Worm (Caenorhabditis elegans) whole organism, L4 larva: ENCODE data around the gene F23H11.4.

ENCODE experiments used
- D1046.2 ChIP-seq: fragments of 200-800 bp; sonication (Bioruptor generic); IDR thresholded peaks from 2 replicates; pipeline ENCODE4 v1.3.6; 2022; ENCODE audit warnings: missing genetic modification characterization, missing compliant biosample characterization
- T20F7.1 ChIP-seq: fragments of 200-800 bp; sonication (Bioruptor generic); optimal IDR thresholded peaks from 2 replicates; lab custom pipeline; 2018; ENCODE audit warnings: mild to moderate bottlenecking, missing genetic modification characterization, missing compliant biosample characterization
- Y48G9A.11 ChIP-seq: fragments of 200-800 bp; sonication (Bioruptor generic); IDR thresholded peaks from 2 replicates; pipeline ENCODE4 v1.3.6; 2022; ENCODE audit warnings: missing genetic modification reagents, missing genetic modification characterization, missing compliant biosample characterization
- Y5F2A.4 ChIP-seq: fragments of 200-800 bp; sonication (Bioruptor generic); optimal IDR thresholded peaks from 2 replicates; lab custom pipeline; 2018; ENCODE audit warnings: mild to moderate bottlenecking, missing genetic modification characterization, missing compliant biosample characterization
- Y75B8A.6 ChIP-seq: fragments of 200-800 bp; sonication (Bioruptor generic); IDR thresholded peaks from 2 replicates; pipeline ENCODE4 v1.3.6; 2022; ENCODE audit warnings: missing genetic modification reagents, missing genetic modification characterization, missing compliant biosample characterization
- aha-1 ChIP-seq: fragments of 150-350 bp; peaks from one replicate; lab custom pipeline; 2014; ENCODE audit warnings: missing biosample characterization, missing genetic modification characterization
- ceh-62 ChIP-seq: sonication (generic microtip); optimal IDR thresholded peaks from 2 replicates; lab custom pipeline; 2017; ENCODE audit warnings: missing biosample characterization, missing genetic modification characterization
- ces-1 ChIP-seq: fragments of 150-350 bp; sonication (generic microtip); optimal IDR thresholded peaks from 4 replicates; lab custom pipeline; 2014; ENCODE audit warnings: missing biosample characterization, missing genetic modification reagents, missing genetic modification characterization
- cey-2 ChIP-seq: sonication (generic microtip); optimal IDR thresholded peaks from 3 replicates; lab custom pipeline; 2017; ENCODE audit warnings: missing genetic modification characterization, mild to moderate bottlenecking, missing compliant biosample characterization, antibody characterized with exemption, borderline replicate concordance; ENCODE audit not compliant: insufficient read depth
- daf-16 ChIP-seq, 3 experiments: sonication (generic microtip); optimal IDR thresholded peaks; 2 replicates each; lab custom pipeline; 2016 to 2017; ENCODE audit warnings: missing genetic modification characterization in 3 of 3, missing genetic modification reagents in 3 of 3, mild to moderate bottlenecking in 2 of 3, missing compliant biosample characterization in 2 of 3, missing biosample characterization in 1 of 3, moderate library complexity in 1 of 3
- daf-19 ChIP-seq: fragments of 200-800 bp; sonication (Bioruptor generic); conservative IDR thresholded peaks from 2 replicates; pipeline ENCODE4 v1.3.6; 2022; ENCODE audit warnings: missing genetic modification characterization, missing compliant biosample characterization
- dmd-6 ChIP-seq: fragments of 200-800 bp; sonication (Bioruptor generic); IDR thresholded peaks from 2 replicates; pipeline ENCODE4 v1.3.6; 2022; ENCODE audit warnings: missing genetic modification reagents, missing genetic modification characterization, missing compliant biosample characterization
- dmd-8 ChIP-seq: fragments of 200-800 bp; sonication (Bioruptor generic); IDR thresholded peaks from 2 replicates; pipeline ENCODE4 v1.3.6; 2022; ENCODE audit warnings: missing genetic modification characterization, missing compliant biosample characterization
- dmd-9 ChIP-seq: fragments of 200-800 bp; sonication (Bioruptor generic); IDR thresholded peaks from 2 replicates; pipeline ENCODE4 v1.3.6; 2022; ENCODE audit warnings: missing genetic modification reagents, missing genetic modification characterization, missing compliant biosample characterization
- dpl-1 ChIP-seq: fragments of 150-350 bp; optimal IDR thresholded peaks from 2 replicates; lab custom pipeline; 2014; ENCODE audit warnings: missing biosample characterization, missing genetic modification reagents, missing genetic modification characterization
- dve-1 ChIP-seq: sonication (generic microtip); optimal IDR thresholded peaks from 2 replicates; lab custom pipeline; 2017; ENCODE audit warnings: antibody characterized with exemption, mild to moderate bottlenecking, missing genetic modification characterization, missing compliant biosample characterization; ENCODE audit not compliant: insufficient read depth
- gei-8 ChIP-seq: fragments of 200-800 bp; sonication (Bioruptor generic); optimal IDR thresholded peaks from 2 replicates; lab custom pipeline; 2018; ENCODE audit warnings: mild to moderate bottlenecking, missing genetic modification characterization, missing compliant biosample characterization
- hif-1 ChIP-seq, 2 experiments: sonication (generic microtip); optimal IDR thresholded peaks; 2 replicates each; lab custom pipeline; 2016 to 2017; ENCODE audit warnings: missing compliant biosample characterization in 2 of 2, missing genetic modification characterization in 2 of 2, missing genetic modification reagents in 2 of 2, missing genotype in 2 of 2, mild to moderate bottlenecking in 1 of 2
- hlh-11 ChIP-seq: fragments of 200-800 bp; sonication (Bioruptor generic); optimal IDR thresholded peaks from 2 replicates; lab custom pipeline; 2018; ENCODE audit warnings: mild to moderate bottlenecking, missing genetic modification characterization, missing compliant biosample characterization
- lin-29 ChIP-seq: fragments of 200-800 bp; sonication (Bioruptor generic); IDR thresholded peaks from 2 replicates; pipeline ENCODE4 v1.3.6; 2022; ENCODE audit warnings: missing genetic modification reagents, missing genetic modification characterization, missing compliant biosample characterization
- lin-38 ChIP-seq: fragments of 200-800 bp; sonication (Bioruptor generic); IDR thresholded peaks from 2 replicates; pipeline ENCODE4 v1.3.6; 2022; ENCODE audit warnings: missing genetic modification reagents, missing genetic modification characterization, missing compliant biosample characterization
- lsy-2 ChIP-seq, 2 experiments: fragments of 150-350 bp in 1 of 2; sonication (generic microtip) in 1 of 2; optimal IDR thresholded peaks; 2 replicates each; lab custom pipeline; 2014 to 2017; ENCODE audit warnings: missing biosample characterization in 2 of 2, missing genetic modification characterization in 2 of 2
- mep-1 ChIP-seq: fragments of 150-350 bp; sonication (generic microtip); optimal IDR thresholded peaks from 3 replicates; lab custom pipeline; 2014; ENCODE audit warnings: missing biosample characterization, missing genetic modification characterization
- mes-2 ChIP-seq: sonication (generic microtip); optimal IDR thresholded peaks from 2 replicates; lab custom pipeline; 2016; ENCODE audit warnings: missing genotype, mild to moderate bottlenecking, missing genetic modification characterization, missing compliant biosample characterization; ENCODE audit not compliant: poor library complexity, severe bottlenecking
- mxl-3 ChIP-seq: fragments of 200-800 bp; sonication (Bioruptor generic); optimal IDR thresholded peaks from 2 replicates; lab custom pipeline; 2018; ENCODE audit warnings: mild to moderate bottlenecking, missing genetic modification characterization, missing compliant biosample characterization
- nhr-11 ChIP-seq: fragments of 150-350 bp; optimal IDR thresholded peaks from 2 replicates; lab custom pipeline; 2014; ENCODE audit warnings: missing biosample characterization, missing genetic modification characterization
- nhr-25 ChIP-seq: sonication (generic microtip); optimal IDR thresholded peaks from 2 replicates; lab custom pipeline; 2017; ENCODE audit warnings: missing genetic modification characterization, mild to moderate bottlenecking, missing compliant biosample characterization, antibody characterized with exemption, moderate library complexity, borderline replicate concordance; ENCODE audit not compliant: insufficient read depth
- nhr-28 ChIP-seq: fragments of 150-350 bp; optimal IDR thresholded peaks from 2 replicates; lab custom pipeline; 2014; ENCODE audit warnings: missing biosample characterization, missing genetic modification characterization
- nhr-42 ChIP-seq: fragments of 200-800 bp; sonication (Bioruptor generic); IDR thresholded peaks from 2 replicates; pipeline ENCODE4 v1.3.6; 2022; ENCODE audit warnings: missing genetic modification characterization, missing compliant biosample characterization
- nhr-48 ChIP-seq: sonication (generic microtip); optimal IDR thresholded peaks from 2 replicates; lab custom pipeline; 2016; ENCODE audit warnings: mild to moderate bottlenecking, missing genetic modification characterization, missing compliant biosample characterization
- nhr-77 ChIP-seq: fragments of 150-350 bp; optimal IDR thresholded peaks from 2 replicates; lab custom pipeline; 2014; ENCODE audit warnings: missing biosample characterization, missing genetic modification characterization
- pha-4 ChIP-seq, 2 experiments: fragments of 150-350 bp in 1 of 2; fragments of 200-800 bp in 1 of 2; sonication (Bioruptor generic) in 1 of 2; IDR thresholded peaks in 1 of 2; optimal IDR thresholded peaks in 1 of 2; 2 replicates each; pipeline versions ENCODE4 v1.3.6 to Lab custom; 2014 to 2022; ENCODE audit warnings: missing genetic modification characterization in 2 of 2, missing genetic modification reagents in 2 of 2, missing biosample characterization in 1 of 2, missing compliant biosample characterization in 1 of 2
- pqm-1 ChIP-seq: sonication (generic microtip); optimal IDR thresholded peaks from 2 replicates; lab custom pipeline; 2017; ENCODE audit warnings: missing biosample characterization, missing genetic modification characterization
- saeg-2 ChIP-seq: fragments of 200-800 bp; sonication (Bioruptor generic); IDR thresholded peaks from 2 replicates; pipeline ENCODE4 v1.3.6; 2022; ENCODE audit warnings: missing genetic modification reagents, missing genetic modification characterization, missing compliant biosample characterization
- skn-1 ChIP-seq: fragments of 150-350 bp; optimal IDR thresholded peaks from 2 replicates; lab custom pipeline; 2014; ENCODE audit warnings: missing biosample characterization, missing genetic modification characterization
- tag-97 ChIP-seq: fragments of 200-800 bp; sonication (Bioruptor generic); IDR thresholded peaks from 2 replicates; pipeline ENCODE4 v1.3.6; 2022; ENCODE audit warnings: missing genetic modification characterization, missing compliant biosample characterization
- unc-62 ChIP-seq, 3 experiments: fragments of 150-350 bp in 1 of 3; sonication (generic microtip); optimal IDR thresholded peaks in 2 of 3; peaks in 1 of 3; 1 replicate in 1 of 3; 2 replicates in 2 of 3; lab custom pipeline; 2014 to 2017; ENCODE audit warnings: missing biosample characterization in 3 of 3, missing genetic modification characterization in 3 of 3, missing genetic modification reagents in 3 of 3, missing genotype in 1 of 3
- zfp-3 ChIP-seq: fragments of 200-800 bp; sonication (Bioruptor generic); conservative IDR thresholded peaks from 2 replicates; pipeline ENCODE4 v1.3.6; 2022; ENCODE audit warnings: missing genetic modification reagents, missing genetic modification characterization, missing compliant biosample characterization
- ztf-7 ChIP-seq: fragments of 150-350 bp; optimal IDR thresholded peaks from 2 replicates; lab custom pipeline; 2014; ENCODE audit warnings: missing biosample characterization, missing genetic modification characterization

The F23H11.4 gene

DNA sequence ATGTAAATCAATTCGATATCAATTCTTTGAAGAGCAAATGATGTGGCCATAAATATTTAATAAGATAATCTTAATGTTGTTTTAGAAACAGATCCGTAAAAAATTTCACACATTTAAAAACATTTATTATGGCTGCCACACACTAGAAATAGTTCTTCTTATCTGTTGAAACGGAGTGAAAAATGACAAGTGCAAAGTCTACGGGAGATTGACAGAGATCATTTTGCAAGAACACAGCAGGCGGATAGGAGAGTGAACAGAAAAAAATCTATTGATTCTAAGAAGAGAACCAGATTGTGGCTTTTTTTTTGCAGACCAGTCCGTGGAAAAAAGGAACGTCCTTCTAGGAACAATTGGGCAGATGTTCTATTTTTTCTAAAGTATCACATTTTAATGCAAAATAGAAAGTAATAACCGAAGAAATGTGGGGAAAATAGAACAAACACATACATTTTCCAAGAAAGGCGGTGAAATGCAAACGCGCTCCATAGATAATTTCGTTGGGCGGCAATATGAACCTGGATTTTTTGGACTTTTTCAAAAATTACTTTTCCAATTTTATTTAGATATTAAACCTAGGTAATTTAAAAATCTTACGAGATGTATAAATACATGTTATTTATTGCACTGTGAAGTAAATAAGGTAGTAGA is 5.6 kb downstream of the F23H11.4 start:
- TF ChIP-seq D1046.2 (GFP tag; lab: Robert Waterston, UW) (no peak), daf-16 (GFP tag; optimal IDR thresholded peaks at IDR 0.05; lab: Kevin White, UChicago) (no peak), daf-16 (tag; optimal IDR thresholded peaks at IDR 0.05; lab: Kevin White, UChicago) (peak; percentile 17), lin-38 (peak; percentile 92), aha-1 (peak; percentile 98), hlh-11 (tag; lab: Kevin White, UChicago) (peak; percentile 38), mep-1 (tag; lab: Kevin White, UChicago) (peak; percentile 6), pqm-1 (peak; percentile 19), unc-62 (GFP tag; optimal IDR thresholded peaks at IDR 0.05 in 1 of 2; lab: Kevin White, UChicago) (peak in 1 of 2 experiments; percentile 87), unc-62 (tag; optimal IDR thresholded peaks at IDR 0.05; lab: Kevin White, UChicago) (no peak), mxl-3 (GFP tag; lab: Kevin White, UChicago) (no peak), pha-4 (GFP tag; IDR thresholded peaks at IDR 0.05; lab: Robert Waterston, UW) (no peak), pha-4 (tag; optimal IDR thresholded peaks at IDR 0.05; lab: Kevin White, UChicago) (peak; percentile 0), Y48G9A.11 (GFP tag; lab: Robert Waterston, UW) (peak; percentile 20; the same call in 1 of the 2 replicates), ces-1 (GFP tag; lab: Kevin White, UChicago) (no peak), nhr-48 (tag; lab: Kevin White, UChicago) (peak; percentile 14), dmd-6 (GFP tag; lab: Robert Waterston, UW) (peak; percentile 54), ceh-62 (tag; lab: Kevin White, UChicago) (no peak), dve-1 (peak; percentile 27), nhr-42 (GFP tag; lab: Robert Waterston, UW) (no peak), T20F7.1 (GFP tag; lab: Kevin White, UChicago) (no peak), nhr-28 (tag; lab: Kevin White, UChicago) (peak; percentile 5), Y5F2A.4 (GFP tag; lab: Kevin White, UChicago) (no peak), daf-19 (GFP tag; lab: Robert Waterston, UW) (0 out of 2 replicates have a peak, but pooled peaks have one; percentile 34), hif-1 (tag; optimal IDR thresholded peaks at IDR 0.05; lab: Kevin White, UChicago) (no peak), Y75B8A.6 (GFP tag; lab: Robert Waterston, UW) (no peak), lsy-2 (tag; optimal IDR thresholded peaks at IDR 0.05; lab: Kevin White, UChicago) (peak in 1 of 2 experiments; percentile 33), dpl-1 (GFP tag; lab: Kevin White, UChicago) (peak; percentile 70), cey-2 (no peak), nhr-77 (tag; lab: Kevin White, UChicago) (no peak), skn-1 (tag; lab: Kevin White, UChicago) (no peak), mes-2 (tag; lab: Kevin White, UChicago) (peak; percentile 26), dmd-9 (GFP tag; lab: Robert Waterston, UW) (no peak), nhr-11 (tag; lab: Kevin White, UChicago) (no peak), gei-8 (GFP tag; lab: Kevin White, UChicago) (no peak), zfp-3 (no peak), nhr-25 (no peak)

DNA sequence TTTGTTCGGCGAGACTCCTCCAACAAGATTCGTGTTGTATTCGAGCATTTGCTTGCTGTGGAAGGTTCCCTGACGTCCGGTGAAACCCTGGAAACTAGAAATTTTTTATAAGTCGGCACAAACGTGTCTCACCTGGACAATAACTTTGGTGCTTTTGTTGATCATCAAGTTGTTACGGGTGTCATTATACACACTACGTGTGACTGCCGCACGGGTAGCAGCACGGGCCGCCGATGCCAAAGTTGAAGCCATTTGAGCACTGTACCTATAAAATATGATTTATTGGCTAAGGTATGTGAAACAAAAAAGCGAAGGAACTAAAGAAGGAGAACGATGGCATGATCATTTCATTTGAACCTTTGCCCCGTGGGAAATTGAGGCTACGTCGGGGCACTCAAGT is 6.2 kb downstream of the F23H11.4 start, which contains the start of gene sucl-2:
Gene sucl-2, minus strand, starts transcription at position 265 of the 400 bp plus-strand sequence.
- TF ChIP-seq dmd-8: 0 out of 2 replicates have a peak, but pooled peaks have one; percentile 51
- TF ChIP-seq lin-29 (GFP tag; lab: Robert Waterston, UW): no peak
- TF ChIP-seq tag-97 (GFP tag; lab: Robert Waterston, UW): no peak
- TF ChIP-seq cey-2: no peak
- TF ChIP-seq saeg-2 (GFP tag; lab: Robert Waterston, UW): no peak
- TF ChIP-seq gei-8 (GFP tag; lab: Kevin White, UChicago): no peak
- no peak for TF ChIP-seq ztf-7 (tag; lab: Kevin White, UChicago)
- no peak for TF ChIP-seq nhr-11 (tag; lab: Kevin White, UChicago)
- no peak for TF ChIP-seq nhr-28 (tag; lab: Kevin White, UChicago)
